Fruit fly (Drosophila melanogaster) S2 (cell line): ENCODE data around the gene CG2656.

ENCODE experiments used
- CG8478 ChIP-seq: fragments of >200 bp; optimal IDR thresholded peaks from 2 replicates; lab custom pipeline; 2018
- CTCF ChIP-seq, 2 experiments: fragments of >200 bp; optimal IDR thresholded peaks; 2 replicates each; lab custom pipeline; 2018

DNA sequence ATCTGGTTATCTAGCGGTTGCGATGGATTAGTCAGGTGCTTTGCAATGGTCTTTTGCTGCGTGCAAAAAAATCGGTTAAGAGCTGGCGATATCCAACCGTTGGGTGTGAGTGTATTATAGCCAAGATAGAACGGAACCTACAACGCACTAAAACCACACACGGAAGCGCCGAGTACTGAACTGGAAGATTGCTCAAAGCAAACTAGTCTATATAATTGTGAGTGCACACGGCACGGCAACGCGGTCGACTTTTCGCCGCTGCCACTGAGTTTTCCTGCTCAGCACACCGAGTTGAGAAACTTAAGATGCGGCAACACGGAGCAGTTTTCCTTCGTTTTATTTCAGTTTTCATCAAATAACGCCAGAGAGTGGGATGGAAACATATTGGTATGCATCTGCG lies 28.0 kb upstream of the CG2656 start:
- no peak for TF ChIP-seq CTCF (optimal IDR thresholded peaks at IDR 0.05; lab: Kevin White, UChicago)
- no peak for TF ChIP-seq CG8478 (lab: Kevin White, UChicago)
